Fruit fly (Drosophila melanogaster) whole organism, embryonic: ENCODE data around the gene dbo.

Source experiments
- ATbp ChIP-seq: fragments of 200-800 bp; sonication (Bioruptor generic); optimal IDR thresholded peaks from 2 replicates; lab custom pipeline; 2017; ENCODE audit warnings: missing biosample characterization, mild to moderate bottlenecking, missing genetic modification characterization, missing genetic modification reagents
- Antp ChIP-seq: fragments of 200-800 bp; sonication (Bioruptor generic); optimal IDR thresholded peaks from 3 replicates; lab custom pipeline; 2016; ENCODE audit warnings: missing biosample characterization, missing genetic modification characterization
- Blimp-1 ChIP-seq: fragments of 200-800 bp; sonication (Bioruptor generic); optimal IDR thresholded peaks from 3 replicates; lab custom pipeline; 2018; ENCODE audit warnings: missing biosample characterization, missing genetic modification characterization, mild to moderate bottlenecking, moderate library complexity, missing genetic modification reagents
- CG10209 ChIP-seq: fragments of 200-800 bp; sonication (Bioruptor generic); optimal IDR thresholded peaks from 3 replicates; lab custom pipeline; 2017; ENCODE audit warnings: missing biosample characterization, mild to moderate bottlenecking, missing genetic modification characterization, missing genetic modification reagents
- CG10274 ChIP-seq: fragments of 200-800 bp; sonication (Bioruptor generic); optimal IDR thresholded peaks from 3 replicates; lab custom pipeline; 2017; ENCODE audit warnings: missing biosample characterization, mild to moderate bottlenecking, missing genetic modification characterization
- CG11696 ChIP-seq: fragments of 200-800 bp; sonication (Bioruptor generic); IDR thresholded peaks from 2 replicates; pipeline ENCODE4 v1.3.6; 2022; ENCODE audit warnings: missing biosample characterization, missing genetic modification characterization
- CG13894 ChIP-seq: fragments of 200-800 bp; sonication (Bioruptor generic); optimal IDR thresholded peaks from 3 replicates; lab custom pipeline; 2018; ENCODE audit warnings: missing biosample characterization, mild to moderate bottlenecking, missing genetic modification characterization, moderate library complexity
- CG14050 ChIP-seq: fragments of 200-800 bp; sonication (Bioruptor generic); IDR thresholded peaks from 3 replicates; pipeline ENCODE4 v1.3.6; 2022; ENCODE audit warnings: missing biosample characterization, missing genetic modification characterization
- CG1603 ChIP-seq: fragments of 200-800 bp; sonication (Bioruptor generic); optimal IDR thresholded peaks from 2 replicates; lab custom pipeline; 2019; ENCODE audit warnings: missing biosample characterization, mild to moderate bottlenecking, missing genetic modification characterization, moderate library complexity
- CG17359 ChIP-seq: fragments of 200-800 bp; sonication (Bioruptor generic); optimal IDR thresholded peaks from 3 replicates; lab custom pipeline; 2018; ENCODE audit warnings: missing biosample characterization, mild to moderate bottlenecking, missing genetic modification characterization, moderate library complexity
- CG17361 ChIP-seq: fragments of 200-800 bp; sonication (Bioruptor generic); IDR thresholded peaks from 3 replicates; pipeline ENCODE4 v1.3.6; 2022; ENCODE audit warnings: missing biosample characterization, missing genetic modification characterization
- CG17385 ChIP-seq: fragments of 200-800 bp; sonication (Bioruptor generic); optimal IDR thresholded peaks from 3 replicates; lab custom pipeline; 2018; ENCODE audit warnings: missing biosample characterization, mild to moderate bottlenecking, missing genetic modification characterization
- CG18011 ChIP-seq: fragments of 200-800 bp; sonication (Bioruptor generic); optimal IDR thresholded peaks from 2 replicates; lab custom pipeline; 2017; ENCODE audit warnings: missing biosample characterization, missing genetic modification characterization, mild to moderate bottlenecking, moderate library complexity, missing genotype
- CG2116 ChIP-seq: fragments of 200-800 bp; sonication (Bioruptor generic); optimal IDR thresholded peaks from 3 replicates; lab custom pipeline; 2018; ENCODE audit warnings: missing biosample characterization, mild to moderate bottlenecking, missing genetic modification characterization
- CG2202 ChIP-seq: fragments of 200-800 bp; sonication (Bioruptor generic); optimal IDR thresholded peaks from 2 replicates; lab custom pipeline; 2018; ENCODE audit warnings: missing biosample characterization, mild to moderate bottlenecking, missing genetic modification characterization
- CG32772 ChIP-seq: fragments of 200-800 bp; sonication (Bioruptor generic); IDR thresholded peaks from 2 replicates; pipeline ENCODE4 v1.3.6; 2022; ENCODE audit warnings: missing biosample characterization, missing genetic modification characterization
- CG4707 ChIP-seq: fragments of 200-800 bp; sonication (Bioruptor generic); optimal IDR thresholded peaks from 2 replicates; lab custom pipeline; 2018; ENCODE audit warnings: missing biosample characterization, mild to moderate bottlenecking, missing genetic modification characterization, moderate library complexity
- CG4730 ChIP-seq: fragments of 200-800 bp; sonication (Bioruptor generic); IDR thresholded peaks from 2 replicates; pipeline ENCODE4 v1.3.6; 2022; ENCODE audit warnings: missing biosample characterization, missing genetic modification characterization
- CG6765 ChIP-seq: fragments of 200-800 bp; sonication (Bioruptor generic); optimal IDR thresholded peaks from 3 replicates; lab custom pipeline; 2017; ENCODE audit warnings: missing biosample characterization, mild to moderate bottlenecking, missing genetic modification characterization
- CTCF ChIP-seq: fragments of 200-800 bp; sonication (Bioruptor generic); optimal IDR thresholded peaks from 2 replicates; lab custom pipeline; 2017; ENCODE audit warnings: missing biosample characterization, mild to moderate bottlenecking, missing genetic modification characterization, moderate library complexity
- Doc2 ChIP-seq: fragments of 200-800 bp; sonication (Bioruptor generic); IDR thresholded peaks from 2 replicates; pipeline ENCODE4 v1.3.6; 2022; ENCODE audit warnings: missing biosample characterization, missing genetic modification characterization
- Dp ChIP-seq: fragments of 200-800 bp; sonication (Bioruptor generic); optimal IDR thresholded peaks from 2 replicates; lab custom pipeline; 2018; ENCODE audit warnings: missing biosample characterization, mild to moderate bottlenecking, missing genetic modification characterization, moderate library complexity
- HLH3B ChIP-seq: fragments of 200-800 bp; sonication (Bioruptor generic); IDR thresholded peaks from 2 replicates; pipeline ENCODE4 v1.3.6; 2022; ENCODE audit warnings: missing biosample characterization, missing genetic modification characterization
- Hmx ChIP-seq: fragments of 200-800 bp; sonication (Bioruptor generic); optimal IDR thresholded peaks from 2 replicates; lab custom pipeline; 2016; ENCODE audit warnings: missing biosample characterization, missing genetic modification characterization
- Lhr ChIP-seq: fragments of 200-800 bp; sonication (Bioruptor generic); optimal IDR thresholded peaks from 3 replicates; lab custom pipeline; 2017; ENCODE audit warnings: mild to moderate bottlenecking, missing biosample characterization, missing genetic modification reagents, missing genetic modification characterization
- Max ChIP-seq: fragments of 200-800 bp; sonication (Bioruptor generic); optimal IDR thresholded peaks from 2 replicates; lab custom pipeline; 2016; ENCODE audit warnings: missing biosample characterization, mild to moderate bottlenecking, missing genetic modification characterization
- PHDP ChIP-seq: fragments of 200-800 bp; sonication (Bioruptor generic); optimal IDR thresholded peaks from 3 replicates; lab custom pipeline; 2018; ENCODE audit warnings: missing biosample characterization, mild to moderate bottlenecking, missing genetic modification characterization, moderate library complexity
- Ptx1 ChIP-seq: fragments of 200-800 bp; sonication (Bioruptor generic); IDR thresholded peaks from 2 replicates; pipeline ENCODE4 v1.3.6; 2022; ENCODE audit warnings: missing biosample characterization, missing genetic modification characterization
- Usf ChIP-seq: fragments of 200-800 bp; sonication (Bioruptor generic); optimal IDR thresholded peaks from 2 replicates; lab custom pipeline; 2017; ENCODE audit warnings: missing genotype, missing biosample characterization, missing genetic modification characterization
- ac ChIP-seq: fragments of 200-800 bp; sonication (Bioruptor generic); optimal IDR thresholded peaks from 3 replicates; lab custom pipeline; 2017; ENCODE audit warnings: missing biosample characterization, mild to moderate bottlenecking, missing genetic modification characterization
- bigmax ChIP-seq: fragments of 200-800 bp; sonication (Bioruptor generic); optimal IDR thresholded peaks from 2 replicates; lab custom pipeline; 2018; ENCODE audit warnings: missing biosample characterization, mild to moderate bottlenecking, missing genetic modification characterization
- bowl ChIP-seq: fragments of 200-800 bp; sonication (Bioruptor generic); IDR thresholded peaks from 2 replicates; pipeline ENCODE4 v1.3.6; 2022; ENCODE audit warnings: missing biosample characterization, missing genetic modification characterization
- dimm ChIP-seq: fragments of 200-800 bp; sonication (Bioruptor generic); IDR thresholded peaks from 2 replicates; pipeline ENCODE4 v1.3.6; 2022; ENCODE audit warnings: missing biosample characterization, missing genetic modification characterization
- gce ChIP-seq: fragments of 200-800 bp; sonication (Bioruptor generic); IDR thresholded peaks from 3 replicates; pipeline ENCODE4 v1.3.6; 2022; ENCODE audit warnings: missing biosample characterization, missing genetic modification characterization
- gro ChIP-seq: fragments of 200-800 bp; sonication (Bioruptor generic); optimal IDR thresholded peaks from 2 replicates; lab custom pipeline; 2016; ENCODE audit warnings: missing biosample characterization, missing genetic modification characterization
- hth ChIP-seq: fragments of >200 bp; optimal IDR thresholded peaks from 2 replicates; lab custom pipeline; 2017; ENCODE audit warnings: inconsistent platforms
- kay ChIP-seq: fragments of 200-800 bp; sonication (Bioruptor generic); optimal IDR thresholded peaks from 2 replicates; lab custom pipeline; 2016; ENCODE audit warnings: missing biosample characterization, missing genetic modification characterization
- lmd ChIP-seq: fragments of 200-800 bp; sonication (Bioruptor generic); IDR thresholded peaks from 2 replicates; pipeline ENCODE4 v1.3.6; 2022; ENCODE audit warnings: missing biosample characterization, missing genetic modification characterization
- lola ChIP-seq, 3 experiments: fragments of >200 bp in 2 of 3; fragments of 200-800 bp in 1 of 3; sonication (Bioruptor generic) in 1 of 3; optimal IDR thresholded peaks; 2 replicates each; lab custom pipeline; 2017 to 2019; ENCODE audit warnings: missing biosample characterization in 3 of 3, missing genetic modification characterization in 3 of 3, mild to moderate bottlenecking in 1 of 3, moderate library complexity in 1 of 3
- mld ChIP-seq: fragments of 200-800 bp; sonication (Bioruptor generic); IDR thresholded peaks from 3 replicates; pipeline ENCODE4 v1.3.6; 2022; ENCODE audit warnings: missing biosample characterization, missing genetic modification characterization; ENCODE audit not compliant: partially characterized antibody
- nerfin-1 ChIP-seq: fragments of 200-800 bp; sonication (Bioruptor generic); optimal IDR thresholded peaks from 3 replicates; lab custom pipeline; 2019; ENCODE audit warnings: missing biosample characterization, mild to moderate bottlenecking, missing genetic modification characterization, moderate library complexity
- odd ChIP-seq: fragments of 200-800 bp; sonication (Bioruptor generic); optimal IDR thresholded peaks from 2 replicates; lab custom pipeline; 2017; ENCODE audit warnings: missing biosample characterization, mild to moderate bottlenecking, missing genetic modification characterization
- peb ChIP-seq: fragments of 200-800 bp; sonication (Bioruptor generic); IDR thresholded peaks from 2 replicates; pipeline ENCODE4 v1.3.6; 2022; ENCODE audit warnings: missing biosample characterization, missing genetic modification characterization
- ranshi ChIP-seq: fragments of 200-800 bp; sonication (Bioruptor generic); IDR thresholded peaks from 2 replicates; pipeline ENCODE4 v1.3.6; 2022; ENCODE audit warnings: missing biosample characterization, missing genetic modification characterization
- shn ChIP-seq: fragments of 200-800 bp; sonication (Bioruptor generic); optimal IDR thresholded peaks from 3 replicates; lab custom pipeline; 2016; ENCODE audit warnings: missing biosample characterization, missing genetic modification characterization
- sisA ChIP-seq: fragments of 200-800 bp; sonication (Bioruptor generic); IDR thresholded peaks from 2 replicates; pipeline ENCODE4 v1.3.6; 2022; ENCODE audit warnings: missing biosample characterization, missing genetic modification characterization
- stwl ChIP-seq: fragments of 200-800 bp; sonication (Bioruptor generic); optimal IDR thresholded peaks from 3 replicates; lab custom pipeline; 2018; ENCODE audit warnings: missing biosample characterization, mild to moderate bottlenecking, missing genetic modification characterization, moderate library complexity
- twi ChIP-seq: fragments of 200-800 bp; optimal IDR thresholded peaks from 2 replicates; lab custom pipeline; 2019; ENCODE audit warnings: missing biosample characterization, mild to moderate bottlenecking, missing genetic modification characterization, moderate library complexity
- wdn ChIP-seq: fragments of 200-800 bp; sonication (Bioruptor generic); IDR thresholded peaks from 2 replicates; pipeline ENCODE4 v1.3.6; 2022; ENCODE audit warnings: missing biosample characterization, missing genetic modification characterization
- zen ChIP-seq: fragments of 200-800 bp; sonication (Bioruptor generic); optimal IDR thresholded peaks from 3 replicates; lab custom pipeline; 2018; ENCODE audit warnings: missing biosample characterization, mild to moderate bottlenecking, missing genetic modification characterization, moderate library complexity

The dbo gene

DNA sequence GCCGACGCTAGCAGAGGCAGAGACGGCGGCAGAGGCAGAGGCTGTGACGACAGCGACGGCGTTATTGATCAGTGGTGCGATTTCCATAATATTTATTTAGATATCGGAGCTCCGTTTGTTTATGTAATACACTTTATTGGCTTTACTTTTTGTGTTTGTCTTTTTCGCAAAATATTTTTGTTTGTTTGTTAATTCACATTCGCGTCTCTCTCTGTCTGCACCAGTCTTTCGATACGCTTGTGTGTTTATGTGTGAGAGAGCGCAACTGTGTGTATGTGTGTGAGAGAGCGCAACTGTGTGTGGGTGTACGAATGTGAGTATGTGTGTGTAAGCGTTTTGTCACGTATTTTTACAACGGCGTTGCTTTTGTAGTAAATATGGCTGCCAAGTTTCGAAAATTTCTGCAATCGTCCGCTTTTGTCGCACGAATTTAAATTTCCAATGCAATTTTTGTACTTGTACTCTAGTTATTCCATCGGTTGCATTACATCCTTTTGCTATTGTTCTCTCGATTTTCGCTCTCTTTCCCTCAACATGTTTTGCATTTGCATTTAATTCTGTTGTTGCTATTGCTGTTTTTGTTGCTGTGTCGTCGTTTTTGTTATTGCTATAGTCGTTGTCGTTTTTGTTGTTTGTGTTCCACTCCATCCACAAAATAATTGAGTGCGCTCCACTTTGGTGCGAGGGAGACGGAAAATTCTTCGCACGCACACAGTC is 1.0 kb upstream of the dbo start (continued):
- TF ChIP-seq Dp, result no peak
- TF ChIP-seq Blimp-1, result peak; percentile 14
- TF ChIP-seq zen (tag; lab: Kevin White, UChicago), result no peak
- TF ChIP-seq dimm, result no peak
- peak; percentile 4 for TF ChIP-seq CG2116 (GFP tag; lab: Kevin White, UChicago)
- peak in 1 of 3 experiments; percentile 59 for TF ChIP-seq lola (GFP tag; optimal IDR thresholded peaks at IDR 0.05; lab: Kevin White, UChicago)
- no peak for TF ChIP-seq CG32772 (GFP tag; lab: Robert Waterston, UW)
- TF ChIP-seq CG2202 (tag; lab: Kevin White, UChicago), result no peak
- TF ChIP-seq Antp, result no peak
- TF ChIP-seq stwl (tag; lab: Kevin White, UChicago), result no peak
- no peak for TF ChIP-seq CG4707 (GFP tag; lab: Kevin White, UChicago)
- TF ChIP-seq HLH3B (GFP tag; lab: Robert Waterston, UW), result peak; percentile 20; the same call in 1 of the 2 replicates
- no peak for TF ChIP-seq CG17385 (GFP tag; lab: Kevin White, UChicago)
- no peak for TF ChIP-seq Max (GFP tag; lab: Kevin White, UChicago)
- no peak for TF ChIP-seq CG17361 (GFP tag; lab: Robert Waterston, UW)
- TF ChIP-seq peb (GFP tag; lab: Robert Waterston, UW), result no peak
- TF ChIP-seq ranshi (GFP tag; lab: Robert Waterston, UW), result no peak
- TF ChIP-seq CG10274 (GFP tag; lab: Kevin White, UChicago), result no peak
- no peak for TF ChIP-seq CG10209 (GFP tag; lab: Kevin White, UChicago)
- peak; percentile 50 for TF ChIP-seq CG6765
- no peak for TF ChIP-seq shn
- no peak for TF ChIP-seq CG13894
- no peak for TF ChIP-seq mld
- no peak for TF ChIP-seq kay (GFP tag; lab: Kevin White, UChicago)
- TF ChIP-seq odd (GFP tag; lab: Kevin White, UChicago), result peak; percentile 32
- no peak for TF ChIP-seq Hmx (GFP tag; lab: Kevin White, UChicago)
- TF ChIP-seq bigmax (GFP tag; lab: Kevin White, UChicago), result no peak
- no peak for TF ChIP-seq CG14050 (GFP tag; lab: Robert Waterston, UW)
- TF ChIP-seq gro (GFP tag; lab: Kevin White, UChicago), result peak; percentile 49
- TF ChIP-seq hth (lab: Kevin White, UChicago), result no peak
- TF ChIP-seq Doc2 (GFP tag; lab: Robert Waterston, UW), result no peak
- peak; percentile 30 for TF ChIP-seq CG18011 (GFP tag; lab: Kevin White, UChicago)
- no peak for TF ChIP-seq Usf (GFP tag; lab: Kevin White, UChicago)
- no peak for TF ChIP-seq Lhr (GFP tag; lab: Kevin White, UChicago)
- no peak for TF ChIP-seq wdn (GFP tag; lab: Robert Waterston, UW)
- peak; percentile 27; the same call in 1 of the 2 replicates for TF ChIP-seq bowl (GFP tag; lab: Robert Waterston, UW)
- no peak for TF ChIP-seq sisA
- TF ChIP-seq Ptx1, result no peak
- TF ChIP-seq CG1603, result no peak
- no peak for TF ChIP-seq CG11696 (GFP tag; lab: Robert Waterston, UW)
- peak; percentile 21 for TF ChIP-seq ATbp (GFP tag; lab: Kevin White, UChicago)
- peak; percentile 21 for TF ChIP-seq CG17359
- no peak for TF ChIP-seq gce (GFP tag; lab: Robert Waterston, UW)
- no peak for TF ChIP-seq lmd (GFP tag; lab: Robert Waterston, UW)
- TF ChIP-seq nerfin-1 (tag; lab: Kevin White, UChicago), result peak; percentile 46
- no peak for TF ChIP-seq twi
- TF ChIP-seq CG4730 (GFP tag; lab: Robert Waterston, UW), result no peak
- TF ChIP-seq PHDP (tag; lab: Kevin White, UChicago), result peak; percentile 39
- TF ChIP-seq CTCF (GFP tag; lab: Kevin White, UChicago), result no peak
- no peak for TF ChIP-seq ac (GFP tag; lab: Kevin White, UChicago)
